Fruit fly (Drosophila melanogaster) whole organism, embryonic: ENCODE measurements around the gene Bx.

Experiments
- ATbp ChIP-seq: fragments of 200-800 bp; sonication (Bioruptor generic); optimal IDR thresholded peaks from 2 replicates; lab custom pipeline; 2017; ENCODE audit warnings: missing biosample characterization, mild to moderate bottlenecking, missing genetic modification characterization, missing genetic modification reagents
- Abd-B ChIP-seq: fragments of 200-800 bp; sonication (Bioruptor generic); optimal IDR thresholded peaks from 2 replicates; lab custom pipeline; 2018; ENCODE audit warnings: missing biosample characterization, mild to moderate bottlenecking, missing genetic modification characterization, moderate library complexity
- BtbVII ChIP-seq: fragments of 200-800 bp; sonication (Bioruptor generic); optimal IDR thresholded peaks from 3 replicates; lab custom pipeline; 2017; ENCODE audit warnings: missing biosample characterization, mild to moderate bottlenecking, missing genetic modification characterization
- CG10147 ChIP-seq: fragments of 200-800 bp; sonication (Bioruptor generic); optimal IDR thresholded peaks from 2 replicates; lab custom pipeline; 2019; ENCODE audit warnings: missing biosample characterization, mild to moderate bottlenecking, missing genetic modification characterization, moderate library complexity
- CG10654 ChIP-seq: fragments of 200-800 bp; sonication (Bioruptor generic); optimal IDR thresholded peaks from 2 replicates; lab custom pipeline; 2016; ENCODE audit warnings: missing biosample characterization, missing genetic modification characterization
- CG17612 ChIP-seq: fragments of 200-800 bp; sonication (Bioruptor generic); IDR thresholded peaks from 2 replicates; pipeline ENCODE4 v1.3.6; 2022; ENCODE audit warnings: missing biosample characterization, missing genetic modification characterization
- Vsx1 ChIP-seq: fragments of 200-800 bp; sonication (Bioruptor generic); optimal IDR thresholded peaks from 2 replicates; lab custom pipeline; 2017; ENCODE audit warnings: missing biosample characterization, mild to moderate bottlenecking, missing genetic modification characterization, missing genetic modification reagents
- ken ChIP-seq: fragments of 200-800 bp; sonication (Bioruptor generic); IDR thresholded peaks from 3 replicates; pipeline ENCODE4 v1.3.6; 2022; ENCODE audit warnings: missing biosample characterization, missing genetic modification characterization
- lbe ChIP-seq: fragments of 200-800 bp; sonication (Bioruptor generic); optimal IDR thresholded peaks from 2 replicates; lab custom pipeline; 2016; ENCODE audit warnings: missing biosample characterization, mild to moderate bottlenecking, missing genetic modification characterization
- nerfin-1 ChIP-seq: fragments of 200-800 bp; sonication (Bioruptor generic); optimal IDR thresholded peaks from 3 replicates; lab custom pipeline; 2019; ENCODE audit warnings: missing biosample characterization, mild to moderate bottlenecking, missing genetic modification characterization, moderate library complexity

DNA sequence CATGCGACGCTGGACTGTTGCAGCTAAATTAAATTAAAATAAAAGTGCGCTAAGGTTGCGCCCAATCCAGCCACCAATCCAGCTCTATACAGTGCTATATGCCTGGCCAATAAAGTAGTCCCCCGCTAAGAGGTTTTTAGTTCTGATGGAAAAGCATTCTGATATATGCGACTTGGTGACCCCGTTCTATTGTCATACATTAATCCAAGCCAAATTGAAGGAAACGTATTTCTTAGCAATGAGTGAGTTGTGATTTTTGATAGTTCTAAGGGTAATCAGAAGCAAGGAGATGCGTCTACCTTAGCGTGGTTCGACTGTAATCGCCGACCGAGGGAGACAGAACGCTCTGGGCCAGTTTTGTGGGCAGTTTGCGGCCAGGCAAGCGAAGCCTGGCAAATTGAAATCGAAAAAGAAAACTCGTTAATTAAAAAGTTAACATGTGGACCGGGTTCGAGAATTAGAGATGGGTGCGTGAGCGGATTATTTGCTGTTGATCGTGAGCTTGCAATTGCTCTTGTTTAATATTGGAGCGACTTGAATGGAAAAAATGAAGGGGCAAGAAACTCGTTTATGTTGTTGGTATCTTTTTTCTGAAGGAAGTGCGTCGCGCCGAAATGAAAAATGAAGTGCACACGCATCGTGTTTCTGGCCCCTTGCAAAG is 23.1 kb downstream of the Bx start:
- TF ChIP-seq nerfin-1 (tag; lab: Kevin White, UChicago) (no peak), ATbp (GFP tag; lab: Kevin White, UChicago) (no peak), CG10654 (GFP tag; lab: Kevin White, UChicago) (no peak), CG10147 (GFP tag; lab: Kevin White, UChicago) (no peak), Vsx1 (no peak), BtbVII (GFP tag; lab: Kevin White, UChicago) (no peak), Abd-B (no peak), ken (GFP tag; lab: Robert Waterston, UW) (no peak), lbe (GFP tag; lab: Kevin White, UChicago) (peak; percentile 39), CG17612 (no peak)
